Fruit fly (Drosophila melanogaster): Measurements from ENCODE around the gene Snmp1.

The Snmp1 gene

dm6 chr3R:21199085-21199899 is 31.3 kb upstream of the Snmp1 start (continued):
- TF ChIP-seq wdn (GFP tag; IDR thresholded peaks at IDR 0.05) = no peak
- TF ChIP-seq CG1792 (GFP tag; optimal IDR thresholded peaks at IDR 0.05) = no peak
- TF ChIP-seq CG10959 (GFP tag; IDR thresholded peaks at IDR 0.05) = no peak
- no peak for TF ChIP-seq CG31441 (GFP tag; IDR thresholded peaks at IDR 0.05)
- no peak for TF ChIP-seq CG2712 (tag; optimal IDR thresholded peaks at IDR 0.05)
- TF ChIP-seq CG17912 (GFP tag; optimal IDR thresholded peaks at IDR 0.05) = no peak
- no peak for TF ChIP-seq CG12219 (GFP tag; optimal IDR thresholded peaks at IDR 0.05)
- TF ChIP-seq CG3407 (GFP tag; optimal IDR thresholded peaks at IDR 0.05) = no peak
- no peak for TF ChIP-seq TFAM (GFP tag; optimal IDR thresholded peaks at IDR 0.05)
- TF ChIP-seq ash1 (GFP tag; optimal IDR thresholded peaks at IDR 0.05) = no peak
- TF ChIP-seq CG7556 (GFP tag; optimal IDR thresholded peaks at IDR 0.05) = no peak
- peak; percentile 53 for TF ChIP-seq MTF-1 (GFP tag; optimal IDR thresholded peaks at IDR 0.05; ENCODE audit: borderline replicate concordance)
- no peak for TF ChIP-seq slbo (GFP tag; IDR thresholded peaks at IDR 0.05)
- TF ChIP-seq sima (GFP tag; optimal IDR thresholded peaks at IDR 0.05) = no peak
- no peak for TF ChIP-seq toy (GFP tag; IDR thresholded peaks at IDR 0.05)
- no peak for TF ChIP-seq gce (GFP tag; IDR thresholded peaks at IDR 0.05)
- TF ChIP-seq CkIIα-i1 (GFP tag; IDR thresholded peaks at IDR 0.05) = no peak
- TF ChIP-seq CG3838 (GFP tag; optimal IDR thresholded peaks at IDR 0.05) = no peak
- TF ChIP-seq Hr51 (GFP tag; optimal IDR thresholded peaks at IDR 0.05) = no peak
- TF ChIP-seq B-H2 (GFP tag; optimal IDR thresholded peaks at IDR 0.05) = no peak
- no peak for TF ChIP-seq E2f1 (GFP tag; IDR thresholded peaks at IDR 0.05)
- no peak for TF ChIP-seq dati (GFP tag; IDR thresholded peaks at IDR 0.05)
- no peak for TF ChIP-seq CG15073 (GFP tag; optimal IDR thresholded peaks at IDR 0.05)
- no peak for TF ChIP-seq crp (GFP tag; optimal IDR thresholded peaks at IDR 0.05)
- TF ChIP-seq CG13123 (GFP tag; optimal IDR thresholded peaks at IDR 0.05) = no peak
- no peak for TF ChIP-seq CG9215 (GFP tag; IDR thresholded peaks at IDR 0.05)
- TF ChIP-seq CG6254 (GFP tag; optimal IDR thresholded peaks at IDR 0.05) = no peak
- no peak for TF ChIP-seq CG4854 (GFP tag; optimal IDR thresholded peaks at IDR 0.05)
- no peak for TF ChIP-seq CG12769 (tag; optimal IDR thresholded peaks at IDR 0.05)
- TF ChIP-seq CG5180 (GFP tag; optimal IDR thresholded peaks at IDR 0.05) = peak; percentile 28
- TF ChIP-seq fru (optimal IDR thresholded peaks at IDR 0.05) = no peak
- TF ChIP-seq Trl (optimal IDR thresholded peaks at IDR 0.05) = peak; percentile 68 to 85
- no peak for TF ChIP-seq Trl (GFP tag; optimal IDR thresholded peaks at IDR 0.05)
- no peak for TF ChIP-seq chif (GFP tag; optimal IDR thresholded peaks at IDR 0.05)
- no peak for TF ChIP-seq Hsf (GFP tag; optimal IDR thresholded peaks at IDR 0.05)
- no peak for TF ChIP-seq crc (GFP tag; optimal IDR thresholded peaks at IDR 0.05)
- TF ChIP-seq cad (GFP tag; optimal IDR thresholded peaks at IDR 0.05) = no peak
- no peak for TF ChIP-seq CG17361 (GFP tag; IDR thresholded peaks at IDR 0.05)
- no peak for TF ChIP-seq CG2202 (tag; optimal IDR thresholded peaks at IDR 0.05)
- no peak for TF ChIP-seq CG9437 (GFP tag; optimal IDR thresholded peaks at IDR 0.05)
- no peak for TF ChIP-seq CG12744 (GFP tag; optimal IDR thresholded peaks at IDR 0.05)
- TF ChIP-seq amos (GFP tag; IDR thresholded peaks at IDR 0.05; ENCODE audit: partially characterized antibody) = no peak; the same call in 1 of the 2 replicates
- TF ChIP-seq dysf (GFP tag; IDR thresholded peaks at IDR 0.05) = no peak
- TF ChIP-seq CG9797 (GFP tag; optimal IDR thresholded peaks at IDR 0.05) = no peak
- no peak for TF ChIP-seq gsb (GFP tag; IDR thresholded peaks at IDR 0.05)
- TF ChIP-seq CG12659 (GFP tag; optimal IDR thresholded peaks at IDR 0.05) = no peak
- no peak for TF ChIP-seq Poxn (GFP tag; IDR thresholded peaks at IDR 0.05)
- no peak for TF ChIP-seq hbn (GFP tag; IDR thresholded peaks at IDR 0.05; ENCODE audit: partially characterized antibody)
- no peak for TF ChIP-seq CG8478 (optimal IDR thresholded peaks at IDR 0.05)
- no peak for TF ChIP-seq slou (GFP tag; optimal IDR thresholded peaks at IDR 0.05)
- TF ChIP-seq chinmo (GFP tag; IDR thresholded peaks at IDR 0.05; ENCODE audit: partially characterized antibody) = 0 out of 4 replicates have a peak, but pooled peaks have one; percentile 50
